Fruit fly (Drosophila melanogaster) whole organism, adult: ENCODE data around the gene Doc3.

Source experiments
- CG11617 ChIP-seq: fragments of 200-800 bp; sonication (Bioruptor generic); optimal IDR thresholded peaks from 2 replicates; lab custom pipeline; 2017; ENCODE audit warnings: mild to moderate bottlenecking, missing biosample characterization, missing genetic modification reagents, missing genetic modification characterization
- CG12768 ChIP-seq: fragments of 200-800 bp; sonication (Bioruptor generic); optimal IDR thresholded peaks from 2 replicates; lab custom pipeline; 2017; ENCODE audit warnings: missing biosample characterization, missing genetic modification characterization, mild to moderate bottlenecking, moderate library complexity, missing genetic modification reagents
- CG14711 ChIP-seq: fragments of 200-800 bp; sonication (Bioruptor generic); optimal IDR thresholded peaks from 2 replicates; lab custom pipeline; 2018; ENCODE audit warnings: missing biosample characterization, mild to moderate bottlenecking, missing genetic modification characterization, moderate library complexity
- CG1620 ChIP-seq: fragments of 200-800 bp; sonication (Bioruptor generic); optimal IDR thresholded peaks from 2 replicates; lab custom pipeline; 2016; ENCODE audit warnings: missing biosample characterization, missing genetic modification characterization
- CG33017 ChIP-seq: fragments of 200-800 bp; sonication (Bioruptor generic); optimal IDR thresholded peaks from 2 replicates; lab custom pipeline; 2018; ENCODE audit warnings: missing biosample characterization, mild to moderate bottlenecking, missing genetic modification characterization, moderate library complexity
- CG5204 ChIP-seq: fragments of 200-800 bp; sonication (Bioruptor generic); optimal IDR thresholded peaks from 2 replicates; lab custom pipeline; 2016; ENCODE audit warnings: missing biosample characterization, missing genetic modification characterization
- CG7045 ChIP-seq: fragments of 200-800 bp; sonication (Bioruptor generic); optimal IDR thresholded peaks from 2 replicates; lab custom pipeline; 2017; ENCODE audit warnings: missing biosample characterization, mild to moderate bottlenecking, missing genetic modification characterization
- CG7101 ChIP-seq: fragments of 200-800 bp; sonication (Bioruptor generic); optimal IDR thresholded peaks from 2 replicates; lab custom pipeline; 2018; ENCODE audit warnings: missing biosample characterization, mild to moderate bottlenecking, missing genetic modification characterization, moderate library complexity
- Clk ChIP-seq: fragments of 200-800 bp; sonication (Bioruptor generic); optimal IDR thresholded peaks from 2 replicates; lab custom pipeline; 2017; ENCODE audit warnings: missing biosample characterization, missing genetic modification characterization
- Crg-1 ChIP-seq: fragments of 200-800 bp; sonication (Bioruptor generic); optimal IDR thresholded peaks from 2 replicates; lab custom pipeline; 2016; ENCODE audit warnings: missing biosample characterization, missing genetic modification characterization
- Hr96 ChIP-seq: fragments of 200-800 bp; sonication (Bioruptor generic); optimal IDR thresholded peaks from 2 replicates; lab custom pipeline; 2016; ENCODE audit warnings: missing biosample characterization, missing genetic modification characterization
- Mnt ChIP-seq: fragments of 200-800 bp; sonication (Bioruptor generic); optimal IDR thresholded peaks from 2 replicates; lab custom pipeline; 2016; ENCODE audit warnings: missing biosample characterization, mild to moderate bottlenecking, missing genetic modification characterization
- bab1 ChIP-seq: fragments of 200-800 bp; sonication (Bioruptor generic); optimal IDR thresholded peaks from 3 replicates; lab custom pipeline; 2019; ENCODE audit warnings: missing biosample characterization, mild to moderate bottlenecking, missing genetic modification characterization, moderate library complexity
- cic ChIP-seq: fragments of 200-800 bp; sonication (Bioruptor generic); optimal IDR thresholded peaks from 2 replicates; lab custom pipeline; 2017; ENCODE audit warnings: missing biosample characterization, mild to moderate bottlenecking, missing genetic modification characterization, moderate library complexity
- cnc ChIP-seq, 2 experiments: fragments of >200 bp; optimal IDR thresholded peaks; 2 replicates each; lab custom pipeline; 2017
- kay ChIP-seq: fragments of 200-800 bp; sonication (Bioruptor generic); peaks from one replicate; lab custom pipeline; 2016; ENCODE audit warnings: missing biosample characterization, missing genetic modification characterization, borderline replicate concordance
- ovo ChIP-seq: fragments of 200-800 bp; sonication (Bioruptor generic); optimal IDR thresholded peaks from 2 replicates; lab custom pipeline; 2016; ENCODE audit warnings: missing biosample characterization, missing genetic modification characterization
- pad ChIP-seq: fragments of 200-800 bp; sonication (Bioruptor generic); optimal IDR thresholded peaks from 3 replicates; lab custom pipeline; 2017; ENCODE audit warnings: missing biosample characterization, missing genetic modification characterization, mild to moderate bottlenecking, moderate library complexity, missing genetic modification reagents
- tj ChIP-seq: fragments of 200-800 bp; sonication (Bioruptor generic); optimal IDR thresholded peaks from 3 replicates; lab custom pipeline; 2017; ENCODE audit warnings: missing biosample characterization, mild to moderate bottlenecking, missing genetic modification characterization, moderate library complexity
- toe ChIP-seq: fragments of 200-800 bp; sonication (Bioruptor generic); optimal IDR thresholded peaks from 2 replicates; lab custom pipeline; 2016; ENCODE audit warnings: missing biosample characterization, missing genetic modification characterization

Gene Doc3

DNA sequence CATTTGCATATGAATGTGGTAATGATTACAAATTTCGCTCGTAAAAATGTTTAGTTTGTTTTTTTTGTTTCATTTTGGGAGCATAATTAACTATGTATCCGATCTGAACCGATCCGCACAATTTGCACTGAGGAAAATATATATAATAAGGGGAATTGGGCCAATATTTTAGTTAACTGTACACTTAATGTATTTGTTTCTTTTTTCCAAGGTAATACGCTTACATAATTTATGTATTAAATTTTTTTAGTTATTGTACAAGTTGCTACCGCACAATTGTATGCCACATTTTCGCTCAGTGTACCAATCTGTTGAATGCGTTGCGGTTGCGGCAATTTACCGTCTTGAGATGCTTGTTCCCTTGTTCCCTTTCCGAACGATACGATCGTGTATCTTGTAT, 20.7 kb downstream of the Doc3 start:
- TF ChIP-seq CG33017 (tag; lab: Kevin White, UChicago) (no peak), CG11617 (GFP tag; lab: Kevin White, UChicago) (no peak), CG5204 (GFP tag; lab: Kevin White, UChicago) (no peak), cic (no peak), bab1 (GFP tag; lab: Kevin White, UChicago) (no peak), Hr96 (no peak), kay (no peak), CG12768 (GFP tag; lab: Kevin White, UChicago) (no peak), pad (no peak), Mnt (GFP tag; lab: Kevin White, UChicago) (no peak), Clk (GFP tag; lab: Kevin White, UChicago) (no peak), CG14711 (no peak), toe (GFP tag; lab: Kevin White, UChicago) (no peak), CG7101 (tag; lab: Kevin White, UChicago) (no peak), CG1620 (GFP tag; lab: Kevin White, UChicago) (no peak)

DNA sequence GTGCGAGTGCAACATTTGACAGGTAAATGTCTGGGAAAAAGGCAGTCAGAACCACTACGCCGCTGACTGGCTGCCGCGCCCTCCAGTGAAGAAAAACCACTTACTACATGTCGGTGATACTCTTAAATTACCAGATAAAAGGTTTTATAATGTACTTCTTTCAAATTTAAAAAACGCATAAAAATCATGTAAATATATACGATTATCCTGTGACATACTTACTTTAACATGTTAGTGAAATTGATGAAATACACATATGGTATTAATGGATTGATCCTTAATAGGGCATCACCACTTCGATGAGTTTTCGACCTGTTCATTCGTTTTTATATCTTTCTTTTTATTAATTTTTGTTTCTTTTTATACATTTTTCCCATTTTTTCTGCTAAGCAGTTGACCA, 21.6 kb downstream of the Doc3 start:
- TF ChIP-seq CG11617 (GFP tag; lab: Kevin White, UChicago) = no peak
- no peak for TF ChIP-seq tj (GFP tag; lab: Kevin White, UChicago)
- TF ChIP-seq Clk (GFP tag; lab: Kevin White, UChicago) = no peak
- no peak for TF ChIP-seq kay
- TF ChIP-seq ovo (GFP tag; lab: Kevin White, UChicago) = no peak
- no peak for TF ChIP-seq CG5204 (GFP tag; lab: Kevin White, UChicago)
- no peak for TF ChIP-seq bab1 (GFP tag; lab: Kevin White, UChicago)
- no peak for TF ChIP-seq Hr96
- TF ChIP-seq cnc (optimal IDR thresholded peaks at IDR 0.05; lab: Kevin White, UChicago) = no peak
- no peak for TF ChIP-seq CG33017 (tag; lab: Kevin White, UChicago)
- no peak for TF ChIP-seq CG1620 (GFP tag; lab: Kevin White, UChicago)
- no peak for TF ChIP-seq cic

DNA sequence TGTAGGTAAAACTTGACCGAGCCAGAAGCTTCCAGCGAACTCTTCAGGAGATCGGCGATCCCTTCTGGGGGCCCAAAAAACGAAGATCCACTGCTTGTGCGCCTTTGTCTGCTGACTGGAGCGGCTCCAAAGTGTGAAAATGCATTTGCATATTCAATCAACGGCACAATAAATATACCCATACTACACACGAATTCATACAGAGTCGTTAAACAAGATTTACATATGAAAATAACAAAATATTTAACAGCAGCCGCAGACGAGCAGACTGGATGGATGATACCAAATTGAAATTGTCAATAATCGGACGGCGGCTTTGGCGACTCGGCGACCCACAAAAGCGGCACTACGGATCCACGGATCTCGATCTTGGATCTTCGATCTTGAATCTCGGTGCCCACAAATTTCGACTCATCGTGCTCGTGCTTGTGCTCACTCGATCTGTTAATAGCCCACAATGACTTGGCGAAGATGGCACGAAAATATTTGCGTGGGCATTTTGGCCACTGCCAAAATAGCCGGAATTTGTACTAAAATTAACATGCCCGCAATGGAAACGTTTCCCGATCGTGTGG, 22.2 kb downstream of the Doc3 start:
- TF ChIP-seq Crg-1 (GFP tag; lab: Kevin White, UChicago) (no peak), CG11617 (GFP tag; lab: Kevin White, UChicago) (no peak), Clk (GFP tag; lab: Kevin White, UChicago) (no peak), tj (GFP tag; lab: Kevin White, UChicago) (no peak), cnc (optimal IDR thresholded peaks at IDR 0.05; lab: Kevin White, UChicago) (no peak), Hr96 (no peak), cic (no peak), kay (no peak), CG7045 (GFP tag; lab: Kevin White, UChicago) (no peak), CG14711 (no peak)

DNA sequence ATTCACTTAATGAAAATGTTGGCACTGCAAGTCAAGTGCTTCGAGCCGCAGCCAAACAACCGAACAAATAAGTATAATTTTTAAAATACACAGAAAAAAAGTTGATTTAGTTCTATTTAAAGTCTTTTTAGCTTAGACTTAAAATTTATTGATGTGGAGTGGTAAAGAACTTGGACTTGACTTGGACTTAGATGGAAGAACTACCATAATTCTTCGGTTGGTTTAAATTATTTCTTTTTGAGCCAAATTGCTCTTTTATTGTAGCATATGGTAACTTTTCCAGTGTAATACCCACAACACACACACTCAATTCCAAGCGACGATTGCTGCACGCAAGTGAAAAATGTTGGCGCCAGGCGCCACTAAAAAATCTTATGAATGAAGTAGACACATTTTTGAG, 23.1 kb downstream of the Doc3 start:
- no peak for TF ChIP-seq cnc (optimal IDR thresholded peaks at IDR 0.05; lab: Kevin White, UChicago)
- no peak for TF ChIP-seq CG11617 (GFP tag; lab: Kevin White, UChicago)
- TF ChIP-seq tj (GFP tag; lab: Kevin White, UChicago) = no peak
- TF ChIP-seq Hr96 = no peak
- TF ChIP-seq CG7045 (GFP tag; lab: Kevin White, UChicago) = no peak
- TF ChIP-seq CG1620 (GFP tag; lab: Kevin White, UChicago) = no peak
- TF ChIP-seq Mnt (GFP tag; lab: Kevin White, UChicago) = no peak
- TF ChIP-seq ovo (GFP tag; lab: Kevin White, UChicago) = no peak
- no peak for TF ChIP-seq pad
- TF ChIP-seq cic = no peak
- no peak for TF ChIP-seq CG14711
- no peak for TF ChIP-seq toe (GFP tag; lab: Kevin White, UChicago)
- TF ChIP-seq CG5204 (GFP tag; lab: Kevin White, UChicago) = no peak
- TF ChIP-seq bab1 (GFP tag; lab: Kevin White, UChicago) = no peak
- TF ChIP-seq Clk (GFP tag; lab: Kevin White, UChicago) = no peak
- TF ChIP-seq CG7101 (tag; lab: Kevin White, UChicago) = no peak

DNA sequence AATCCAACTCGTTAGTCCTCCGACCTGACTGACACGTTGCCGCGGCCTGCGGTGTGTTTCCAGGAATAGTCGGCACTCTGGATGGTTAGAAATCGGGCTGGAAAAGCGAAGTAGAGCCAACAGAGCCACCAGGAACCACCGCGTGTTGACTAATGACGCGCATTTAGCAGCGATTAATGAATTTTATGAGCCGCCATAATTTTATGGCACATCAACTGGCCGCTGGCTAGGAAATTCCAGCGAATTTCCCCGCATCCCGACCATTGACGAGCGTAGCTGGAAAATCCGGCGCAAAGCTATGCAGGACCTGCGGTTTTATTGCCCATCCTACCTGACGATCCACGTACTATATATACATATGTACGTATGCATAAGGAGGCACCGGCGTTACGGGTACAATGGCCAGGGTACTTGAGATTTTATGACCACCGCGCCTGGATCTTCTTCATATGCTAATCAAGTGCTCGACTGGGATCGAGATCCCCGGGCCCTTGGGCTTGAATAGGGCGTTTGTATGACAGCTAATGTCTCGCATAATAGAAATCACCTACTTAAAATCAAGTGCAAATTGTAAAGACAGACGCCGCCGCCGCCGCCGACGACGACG, 24.3 kb downstream of the Doc3 start:
- TF ChIP-seq pad = no peak
- no peak for TF ChIP-seq CG5204 (GFP tag; lab: Kevin White, UChicago)
- no peak for TF ChIP-seq cnc (optimal IDR thresholded peaks at IDR 0.05; lab: Kevin White, UChicago)
- no peak for TF ChIP-seq CG1620 (GFP tag; lab: Kevin White, UChicago)
- no peak for TF ChIP-seq Hr96
- TF ChIP-seq cic = no peak
- TF ChIP-seq ovo (GFP tag; lab: Kevin White, UChicago) = no peak
- no peak for TF ChIP-seq CG33017 (tag; lab: Kevin White, UChicago)
- TF ChIP-seq CG12768 (GFP tag; lab: Kevin White, UChicago) = no peak
- TF ChIP-seq tj (GFP tag; lab: Kevin White, UChicago) = no peak
- no peak for TF ChIP-seq Mnt (GFP tag; lab: Kevin White, UChicago)
- TF ChIP-seq CG11617 (GFP tag; lab: Kevin White, UChicago) = no peak
- TF ChIP-seq Crg-1 (GFP tag; lab: Kevin White, UChicago) = no peak
- TF ChIP-seq CG14711 = no peak
- TF ChIP-seq kay = no peak
- TF ChIP-seq bab1 (GFP tag; lab: Kevin White, UChicago) = no peak

DNA sequence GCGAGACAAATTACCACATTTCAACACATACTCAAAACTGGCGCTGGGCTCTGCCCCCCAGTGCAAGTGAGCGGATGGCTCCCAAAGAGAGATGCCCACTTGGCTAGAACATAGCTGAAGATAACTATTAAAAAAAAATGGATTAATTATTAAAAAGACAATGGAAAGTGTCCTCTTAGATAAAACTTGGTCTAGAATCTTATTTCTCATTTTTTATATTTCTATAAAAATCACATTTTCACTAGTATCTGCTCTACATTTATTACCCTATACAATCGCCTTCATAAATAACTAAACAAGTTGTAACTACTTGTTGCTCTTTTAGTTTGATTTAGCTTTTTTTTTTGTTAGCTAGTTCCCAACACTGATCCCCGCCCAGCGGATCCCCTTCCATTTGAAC, 27.9 kb downstream of the Doc3 start:
- TF ChIP-seq Clk (GFP tag; lab: Kevin White, UChicago) (no peak), CG33017 (tag; lab: Kevin White, UChicago) (no peak), Crg-1 (GFP tag; lab: Kevin White, UChicago) (no peak), pad (no peak), CG14711 (no peak), CG5204 (GFP tag; lab: Kevin White, UChicago) (no peak), kay (no peak), bab1 (GFP tag; lab: Kevin White, UChicago) (no peak), Mnt (GFP tag; lab: Kevin White, UChicago) (no peak), cic (no peak), Hr96 (no peak), CG1620 (GFP tag; lab: Kevin White, UChicago) (no peak), CG12768 (GFP tag; lab: Kevin White, UChicago) (no peak), CG7101 (tag; lab: Kevin White, UChicago) (no peak), toe (GFP tag; lab: Kevin White, UChicago) (no peak), CG11617 (GFP tag; lab: Kevin White, UChicago) (no peak), tj (GFP tag; lab: Kevin White, UChicago) (no peak), ovo (GFP tag; lab: Kevin White, UChicago) (no peak)
